Fruit fly (Drosophila melanogaster): ENCODE results near the gene CG7264.

Gene CG7264

DNA sequence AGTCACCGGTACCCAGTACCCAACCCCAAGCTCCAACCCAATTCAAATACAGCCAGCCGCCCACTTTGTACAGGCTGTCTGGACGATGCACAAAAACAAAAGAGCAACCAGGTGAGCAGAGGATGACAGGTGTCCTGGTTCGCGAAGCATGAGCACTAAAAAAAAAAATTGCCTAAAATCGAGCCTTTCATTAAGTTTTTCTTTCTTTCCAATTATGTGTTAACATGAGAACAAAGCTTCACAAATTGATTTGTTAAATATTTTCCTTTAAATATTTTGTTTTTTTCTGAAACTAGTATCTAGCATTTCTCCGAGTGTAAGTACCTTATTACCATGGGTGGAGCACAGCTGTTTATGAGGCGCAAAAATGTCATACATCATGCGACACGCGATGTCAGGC is 45.9 kb downstream of the CG7264 start (continued):
- peak; percentile 35 for TF ChIP-seq CG10669 (GFP tag; optimal IDR thresholded peaks at IDR 0.05)
- no peak for TF ChIP-seq Eip93F (GFP tag; optimal IDR thresholded peaks at IDR 0.05)
- peak; percentile 24 for TF ChIP-seq Ets96B (tag; optimal IDR thresholded peaks at IDR 0.05)
- no peak for TF ChIP-seq CG15336 (GFP tag; IDR thresholded peaks at IDR 0.05)
- TF ChIP-seq CG6163 (GFP tag; IDR thresholded peaks at IDR 0.05), result peak; percentile 56; the same call in 1 of the 3 replicates
- TF ChIP-seq Gug (GFP tag; IDR thresholded peaks at IDR 0.05), result peak; percentile 23; the same call in 1 of the 2 replicates
- no peak for TF ChIP-seq Hr4 (GFP tag; optimal IDR thresholded peaks at IDR 0.05)
- 0 out of 3 replicates have a peak, but pooled peaks have one; percentile 42 for TF ChIP-seq CG8119 (GFP tag; IDR thresholded peaks at IDR 0.05)
- TF ChIP-seq CG3919 (GFP tag; optimal IDR thresholded peaks at IDR 0.05), result no peak
- TF ChIP-seq acj6 (GFP tag; optimal IDR thresholded peaks at IDR 0.05), result peak; percentile 1
- TF ChIP-seq CG34406 (GFP tag; optimal IDR thresholded peaks at IDR 0.05), result no peak
- TF ChIP-seq Eip78C (GFP tag), result peak; percentile 78

DNA sequence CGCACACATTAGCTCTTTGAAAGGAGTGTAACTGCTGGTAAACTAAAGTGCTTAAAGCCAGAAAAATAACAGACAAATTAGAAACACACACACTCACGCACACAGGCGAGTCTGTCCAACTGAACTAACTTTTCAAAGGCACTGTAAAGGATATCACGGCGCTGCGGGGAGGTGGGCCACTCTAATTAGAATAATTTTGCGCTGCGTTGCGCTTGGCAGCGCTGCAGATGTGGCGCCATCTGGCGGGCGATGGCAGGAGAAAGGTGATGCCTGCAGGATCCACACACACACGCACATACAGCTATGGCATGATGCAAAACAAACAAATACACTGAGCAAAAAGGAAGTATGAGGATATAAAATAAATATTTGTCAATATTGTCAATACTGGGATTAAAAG is 47.2 kb downstream of the CG7264 start:
- no peak for TF ChIP-seq achi (GFP tag; optimal IDR thresholded peaks at IDR 0.05)
- no peak for TF ChIP-seq dsx (GFP tag; optimal IDR thresholded peaks at IDR 0.05; ENCODE audit: poor library complexity, severe bottlenecking)
- no peak for TF ChIP-seq CG15336 (GFP tag; IDR thresholded peaks at IDR 0.05)
- no peak for TF ChIP-seq acj6 (GFP tag; optimal IDR thresholded peaks at IDR 0.05)
- no peak for TF ChIP-seq esn (GFP tag; optimal IDR thresholded peaks at IDR 0.05)
- TF ChIP-seq Lpt (GFP tag; optimal IDR thresholded peaks at IDR 0.05), result no peak
- no peak for TF ChIP-seq OdsH (GFP tag; optimal IDR thresholded peaks at IDR 0.05)
- TF ChIP-seq fd59A (GFP tag; optimal IDR thresholded peaks at IDR 0.05), result no peak
- TF ChIP-seq Sox15 (GFP tag; optimal IDR thresholded peaks at IDR 0.05), result no peak
- no peak for TF ChIP-seq vri (GFP tag; optimal IDR thresholded peaks at IDR 0.05)
- no peak for TF ChIP-seq CG11902 (GFP tag; optimal IDR thresholded peaks at IDR 0.05)
- no peak for TF ChIP-seq CG6163 (GFP tag; IDR thresholded peaks at IDR 0.05)
- TF ChIP-seq Eip75B (GFP tag; optimal IDR thresholded peaks at IDR 0.05), result no peak
- TF ChIP-seq CG11294 (GFP tag; IDR thresholded peaks at IDR 0.05), result no peak
- TF ChIP-seq Eip93F (GFP tag; optimal IDR thresholded peaks at IDR 0.05), result no peak
- no peak for TF ChIP-seq fd85E (GFP tag; optimal IDR thresholded peaks at IDR 0.05)
- no peak for TF ChIP-seq cyc (GFP tag; optimal IDR thresholded peaks at IDR 0.05)
- TF ChIP-seq CG16779 (tag; optimal IDR thresholded peaks at IDR 0.05), result no peak
- TF ChIP-seq CG6808 (GFP tag; optimal IDR thresholded peaks at IDR 0.05), result no peak
- TF ChIP-seq dac (GFP tag; optimal IDR thresholded peaks at IDR 0.05), result no peak

DNA sequence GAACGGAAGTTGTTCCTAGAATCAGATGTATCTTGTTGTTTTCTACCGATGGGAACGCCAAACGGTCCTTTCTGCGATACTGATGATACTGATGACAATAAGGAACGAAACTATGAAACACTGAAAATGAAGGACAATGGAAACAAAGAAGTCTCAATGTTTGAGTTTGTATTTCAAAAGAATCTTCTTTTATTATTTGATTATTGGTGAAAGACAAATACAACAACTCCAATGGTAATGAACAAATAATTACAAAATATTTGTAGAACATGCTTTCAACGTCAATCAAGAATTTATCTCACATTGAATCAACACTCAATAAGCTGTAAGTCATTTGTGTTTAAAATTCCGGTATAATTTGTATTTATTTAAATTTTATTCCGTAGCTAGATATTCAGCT is 50.0 kb downstream of the CG7264 start, which contains the start of gene Sprn:
TSS of gene Sprn (plus strand) at position 301 of the 400 bp plus-strand sequence.
- TF ChIP-seq fkh (GFP tag; optimal IDR thresholded peaks at IDR 0.05) (no peak), Hr39 (GFP tag; optimal IDR thresholded peaks at IDR 0.05) (no peak), Met (GFP tag; optimal IDR thresholded peaks at IDR 0.05) (no peak), CG6808 (GFP tag; optimal IDR thresholded peaks at IDR 0.05) (no peak), CG8632 (GFP tag; optimal IDR thresholded peaks at IDR 0.05) (no peak), CG11902 (GFP tag; optimal IDR thresholded peaks at IDR 0.05) (no peak), Eip78C (GFP tag) (no peak)

All from whole organism, prepupa.